Fruit fly (Drosophila melanogaster) whole organism, prepupa: ENCODE measurements around the gene Ccdc39.

ENCODE experiments used
- CG3032 ChIP-seq: fragments of 200-800 bp; optimal IDR thresholded peaks from 2 replicates; lab custom pipeline; 2019; ENCODE audit warnings: missing biosample characterization, mild to moderate bottlenecking, missing genetic modification characterization, moderate library complexity
- CG34406 ChIP-seq: fragments of 200-800 bp; sonication (Bioruptor generic); optimal IDR thresholded peaks from 3 replicates; lab custom pipeline; 2016; ENCODE audit warnings: missing biosample characterization, missing genetic modification characterization
- Gug ChIP-seq: fragments of 200-800 bp; sonication (Bioruptor generic); IDR thresholded peaks from 2 replicates; pipeline ENCODE4 v1.3.6; 2022; ENCODE audit warnings: missing biosample characterization, missing genetic modification characterization
- ss ChIP-seq, 2 experiments: fragments of 200-800 bp; sonication (Bioruptor generic); optimal IDR thresholded peaks; 2 replicates in 1 of 2; 3 replicates in 1 of 2; lab custom pipeline; 2017 to 2018; ENCODE audit warnings: mild to moderate bottlenecking in 2 of 2, missing biosample characterization in 2 of 2, missing genetic modification characterization in 2 of 2, moderate library complexity in 1 of 2

- TF ChIP-seq CG3032 (tag; lab: Kevin White, UChicago) (no peak), ss (GFP tag; optimal IDR thresholded peaks at IDR 0.05; lab: Kevin White, UChicago) (no peak), CG34406 (no peak), Gug (GFP tag; lab: Robert Waterston, UW) (no peak)
Observed at dm6 chr3R:4784622-4785021, at the start of gene Ccdc39.
